Worm (Caenorhabditis elegans) whole organism, early embryonic: Measurements from ENCODE around the gene bre-5.

Experiments
- B0310.2 ChIP-seq: sonication (generic microtip); optimal IDR thresholded peaks from 2 replicates; lab custom pipeline; 2016; ENCODE audit warnings: mild to moderate bottlenecking, missing genetic modification characterization, missing compliant biosample characterization
- F13C5.2 ChIP-seq: sonication (generic microtip); optimal IDR thresholded peaks from 2 replicates; lab custom pipeline; 2017; ENCODE audit warnings: mild to moderate bottlenecking, missing genetic modification characterization, inconsistent platforms, missing compliant biosample characterization
- aly-1 ChIP-seq: sonication (generic microtip); optimal IDR thresholded peaks from 2 replicates; lab custom pipeline; 2016; ENCODE audit warnings: missing genetic modification characterization, missing compliant biosample characterization
- ama-1 ChIP-seq: fragments of 150-350 bp; optimal IDR thresholded peaks from 2 replicates; lab custom pipeline; 2014
- ceh-13 ChIP-seq: fragments of 200-800 bp; sonication (Bioruptor generic); optimal IDR thresholded peaks from 2 replicates; lab custom pipeline; 2018; ENCODE audit warnings: mild to moderate bottlenecking, missing genetic modification characterization, missing compliant biosample characterization
- ceh-36 ChIP-seq: sonication (generic microtip); optimal IDR thresholded peaks from 2 replicates; lab custom pipeline; 2016; ENCODE audit warnings: missing genetic modification characterization, inconsistent platforms, missing compliant biosample characterization
- ets-7 ChIP-seq: sonication (generic microtip); optimal IDR thresholded peaks from 2 replicates; lab custom pipeline; 2016; ENCODE audit warnings: missing genotype, missing genetic modification characterization, missing compliant biosample characterization
- flt-1 ChIP-seq: fragments of 200-800 bp; sonication (Bioruptor generic); IDR thresholded peaks from 2 replicates; pipeline ENCODE4 v1.3.6; 2022; ENCODE audit warnings: missing genetic modification characterization, missing compliant biosample characterization
- hmbx-1 ChIP-seq: sonication (generic microtip); optimal IDR thresholded peaks from 2 replicates; lab custom pipeline; 2016; ENCODE audit warnings: mild to moderate bottlenecking, missing genetic modification characterization, missing compliant biosample characterization
- hmg-4 ChIP-seq: fragments of 200-800 bp; sonication (Bioruptor generic); optimal IDR thresholded peaks from 2 replicates; lab custom pipeline; 2018; ENCODE audit warnings: mild to moderate bottlenecking, missing genetic modification characterization, missing compliant biosample characterization
- hnd-1 ChIP-seq: sonication (generic microtip); optimal IDR thresholded peaks from 2 replicates; lab custom pipeline; 2016; ENCODE audit warnings: missing genetic modification characterization, missing compliant biosample characterization
- pes-1 ChIP-seq: fragments of 200-800 bp; sonication (Bioruptor generic); IDR thresholded peaks from 2 replicates; pipeline ENCODE4 v1.3.6; 2022; ENCODE audit warnings: missing genetic modification reagents, missing genetic modification characterization, missing compliant biosample characterization
- scrt-1 ChIP-seq: fragments of 200-800 bp; sonication (Bioruptor generic); IDR thresholded peaks from 2 replicates; pipeline ENCODE4 v1.3.6; 2022; ENCODE audit warnings: missing genetic modification characterization, missing compliant biosample characterization
- sea-1 ChIP-seq: fragments of 200-800 bp; sonication (Bioruptor generic); conservative IDR thresholded peaks from 2 replicates; pipeline ENCODE4 v1.3.6; 2022; ENCODE audit warnings: missing genetic modification characterization, missing compliant biosample characterization
- tbx-11 ChIP-seq: fragments of 200-800 bp; sonication (Bioruptor generic); IDR thresholded peaks from 2 replicates; pipeline ENCODE4 v1.3.6; 2022; ENCODE audit warnings: missing genetic modification characterization, missing compliant biosample characterization
- tbx-37 ChIP-seq: fragments of 200-800 bp; sonication (Bioruptor generic); conservative IDR thresholded peaks from 2 replicates; pipeline ENCODE4 v1.3.6; 2022; ENCODE audit warnings: missing genetic modification reagents, missing genetic modification characterization, missing compliant biosample characterization
- tra-4 ChIP-seq: sonication (generic microtip); optimal IDR thresholded peaks from 2 replicates; lab custom pipeline; 2017; ENCODE audit warnings: missing genetic modification characterization, missing compliant biosample characterization

bre-5 gene

DNA sequence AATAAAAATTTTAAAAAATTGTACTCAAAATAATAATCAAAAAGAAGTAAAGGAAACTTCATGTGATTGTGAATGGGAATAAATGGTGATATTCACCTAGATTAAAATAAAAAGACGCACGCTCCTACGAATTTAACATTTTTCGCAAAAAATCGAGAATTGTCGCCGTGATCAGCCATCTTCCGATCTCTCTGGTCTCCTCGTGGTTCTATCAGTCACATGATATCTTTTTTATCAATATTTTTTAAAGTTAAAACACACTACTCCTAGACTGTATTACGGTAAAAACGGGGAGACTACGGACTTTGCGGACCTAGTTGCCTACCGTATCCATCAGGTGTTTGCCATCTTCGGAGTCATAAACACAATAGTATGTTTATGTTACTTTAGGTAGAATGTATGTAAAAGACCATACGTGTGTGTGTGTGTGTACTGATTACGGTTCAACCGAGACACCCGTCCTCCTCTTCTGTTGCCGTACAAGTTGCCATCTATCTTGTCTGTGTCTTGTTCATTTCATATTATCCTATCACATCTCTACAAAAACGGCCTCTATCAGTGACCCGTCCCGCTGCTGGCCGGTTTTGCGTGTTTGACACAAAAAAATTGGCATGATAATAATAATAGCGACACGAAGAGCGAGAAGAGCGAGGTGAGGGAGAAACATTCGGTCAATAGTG, 4.4 kb downstream of the bre-5 start, which contains the start of gene T12G3.2:
TSS of gene T12G3.2 (minus strand) at position 444 of the 680 bp plus-strand sequence.
- no peak for TF ChIP-seq sea-1
- TF ChIP-seq ets-7 (tag; lab: Kevin White, UChicago): no peak
- no peak for TF ChIP-seq ama-1 (lab: Kevin White, UChicago)
- TF ChIP-seq ceh-36: no peak

DNA sequence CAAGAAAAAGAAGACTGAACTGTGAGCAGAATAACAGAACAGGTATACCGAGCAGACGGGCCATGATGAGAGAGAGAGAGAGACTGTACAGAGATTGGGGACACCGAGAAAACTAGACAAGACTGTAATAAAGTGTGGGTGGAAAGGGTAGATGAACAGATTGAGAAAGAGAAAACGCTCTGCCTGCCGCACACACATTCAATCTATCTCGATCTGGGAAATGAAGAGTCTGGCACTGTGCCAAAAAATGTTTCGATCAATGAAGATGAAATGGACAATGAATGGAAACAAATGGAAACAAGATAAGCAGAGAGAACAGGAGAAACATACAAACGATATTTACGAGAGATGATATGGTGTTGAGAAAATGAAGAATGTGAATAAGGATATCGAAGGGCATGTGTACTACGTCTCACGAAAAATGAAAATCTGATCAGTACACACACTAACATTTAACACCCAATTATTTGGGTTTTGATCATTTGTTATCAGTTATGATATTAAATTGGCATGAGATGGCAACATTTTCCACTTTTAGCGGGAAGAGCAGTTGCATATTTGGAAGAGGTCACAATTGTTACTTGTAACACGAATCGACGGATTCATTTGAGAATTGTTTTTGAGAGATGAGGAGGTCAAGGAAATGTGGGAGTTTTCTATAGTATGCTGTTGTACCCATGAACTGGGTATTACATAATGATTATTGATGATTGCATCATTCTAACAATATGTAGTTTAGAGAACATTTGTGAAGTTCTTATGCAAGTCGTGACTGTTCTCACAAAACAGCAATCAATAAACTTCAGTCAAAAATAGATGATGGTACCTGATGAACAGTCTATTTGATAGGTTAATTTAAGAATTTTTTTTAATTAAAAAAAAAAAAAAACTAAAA, 5.9 kb downstream of the bre-5 start:
- TF ChIP-seq aly-1 (no peak), B0310.2 (tag; lab: Kevin White, UChicago) (no peak), ama-1 (lab: Kevin White, UChicago) (no peak), tbx-37 (GFP tag; lab: Robert Waterston, UW) (no peak), hnd-1 (tag; lab: Kevin White, UChicago) (no peak)

DNA sequence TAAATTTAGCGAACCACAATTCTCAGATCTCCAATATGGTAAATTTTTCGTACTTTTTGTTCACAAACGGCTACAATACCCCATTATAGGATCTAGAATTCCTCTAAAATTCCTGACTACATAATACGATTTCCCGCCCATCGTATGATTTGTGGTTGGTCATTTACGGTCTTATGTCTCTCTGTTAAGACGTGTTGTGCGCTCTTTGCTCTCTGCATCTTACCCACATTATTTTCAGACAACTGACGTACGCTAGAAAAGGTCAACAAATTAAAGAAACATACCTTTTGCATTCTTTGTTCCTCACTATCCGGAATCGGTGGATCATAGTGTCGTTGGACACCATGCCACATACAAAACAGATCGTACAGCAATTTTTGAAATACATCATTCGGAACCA, 8.0 kb downstream of the bre-5 start:
- TF ChIP-seq tra-4 (no peak), hmg-4 (GFP tag; lab: Kevin White, UChicago) (no peak), ets-7 (tag; lab: Kevin White, UChicago) (no peak)

DNA sequence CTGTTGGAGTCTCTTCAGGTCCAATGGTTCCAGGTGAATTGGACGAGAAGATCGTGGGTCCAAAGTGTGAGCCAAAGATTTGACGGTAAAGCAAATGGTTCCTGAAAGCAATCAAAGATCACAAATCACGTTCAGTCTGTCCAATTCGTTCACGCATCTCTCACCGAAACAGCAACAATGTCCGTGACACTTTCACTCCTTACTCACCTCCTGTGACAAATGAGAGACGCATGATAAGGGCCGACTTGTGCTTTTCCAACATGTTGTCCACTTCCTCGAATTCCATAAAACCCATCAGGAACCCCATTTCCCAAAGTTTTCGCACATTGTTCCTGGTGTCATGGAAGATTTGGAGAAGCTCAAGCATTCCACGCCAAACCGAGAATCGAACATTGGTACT, 10.6 kb downstream of the bre-5 start:
- TF ChIP-seq aly-1 (no peak), F13C5.2 (tag; lab: Kevin White, UChicago) (no peak), ama-1 (lab: Kevin White, UChicago) (no peak), ceh-13 (GFP tag; lab: Kevin White, UChicago) (no peak), scrt-1 (GFP tag; lab: Robert Waterston, UW) (no peak), ets-7 (tag; lab: Kevin White, UChicago) (no peak), tra-4 (no peak), hmbx-1 (tag; lab: Kevin White, UChicago) (no peak), pes-1 (no peak)

DNA sequence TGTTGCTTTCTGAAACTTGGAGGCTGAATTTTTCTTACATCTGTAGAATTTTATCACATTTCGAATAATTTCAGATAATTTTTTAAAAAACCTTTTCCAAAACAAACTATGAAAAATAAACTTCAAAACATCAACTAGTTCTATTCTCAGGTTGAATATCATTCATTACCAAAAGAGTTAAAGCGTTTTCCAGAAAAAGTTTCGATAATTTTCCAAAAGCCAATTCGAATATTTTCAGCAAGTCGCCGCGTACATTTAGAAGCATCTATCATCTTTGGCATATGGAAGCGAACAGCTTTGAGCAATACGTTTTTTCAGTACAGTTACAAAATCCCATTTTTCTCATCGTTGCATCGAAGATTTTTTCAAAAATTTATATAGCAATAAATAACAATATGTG, 14.1 kb downstream of the bre-5 start:
- TF ChIP-seq tbx-11 (GFP tag; lab: Robert Waterston, UW): no peak
- no peak for TF ChIP-seq tbx-37 (GFP tag; lab: Robert Waterston, UW)
- no peak for TF ChIP-seq ceh-13 (GFP tag; lab: Kevin White, UChicago)
- no peak for TF ChIP-seq tra-4
- no peak for TF ChIP-seq B0310.2 (tag; lab: Kevin White, UChicago)
- TF ChIP-seq sea-1: no peak
- no peak for TF ChIP-seq F13C5.2 (tag; lab: Kevin White, UChicago)
- no peak for TF ChIP-seq scrt-1 (GFP tag; lab: Robert Waterston, UW)
- TF ChIP-seq ceh-36: no peak

DNA sequence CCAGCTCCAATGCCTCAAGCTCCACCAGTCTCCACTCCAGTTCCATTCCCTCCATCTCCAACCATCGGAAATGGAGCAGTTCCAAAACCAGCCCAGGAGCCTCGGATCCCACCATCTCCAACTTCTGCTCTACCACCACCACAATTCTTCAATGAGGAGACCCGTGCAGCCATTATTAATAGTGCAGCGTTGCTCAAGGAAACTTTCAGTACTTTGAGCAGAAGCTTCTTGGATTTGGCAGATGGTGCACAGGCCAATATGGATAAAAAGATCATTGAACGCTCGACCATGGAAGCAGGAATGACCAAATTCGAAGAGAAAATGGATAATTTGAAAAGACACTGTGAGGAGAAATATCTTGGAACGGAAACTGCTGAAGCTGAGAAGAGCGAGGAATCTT, 15.6 kb downstream of the bre-5 start:
- TF ChIP-seq F13C5.2 (tag; lab: Kevin White, UChicago): no peak
- no peak for TF ChIP-seq ets-7 (tag; lab: Kevin White, UChicago)
- TF ChIP-seq pes-1: no peak
- TF ChIP-seq tra-4: no peak

DNA sequence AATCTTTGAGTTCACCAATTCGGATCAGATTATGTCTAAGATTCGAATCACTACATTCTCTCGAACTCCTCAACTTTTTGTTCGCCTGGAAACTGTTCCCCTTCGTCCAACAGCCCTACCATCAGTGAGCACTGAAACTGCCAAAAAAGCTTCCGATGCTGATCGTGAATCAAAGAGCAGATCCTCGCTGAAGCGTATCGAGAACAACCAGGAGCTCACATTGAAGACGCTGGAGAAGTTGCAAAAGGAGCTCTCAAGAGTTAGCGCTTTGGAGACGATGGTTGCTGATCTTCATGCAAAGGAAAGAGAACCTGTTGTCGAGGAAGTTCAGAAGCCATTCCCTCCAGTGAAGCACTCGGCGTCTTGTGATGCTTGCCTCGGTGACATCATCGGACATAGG, 16.2 kb downstream of the bre-5 start:
- TF ChIP-seq ceh-36 (no peak), tbx-11 (GFP tag; lab: Robert Waterston, UW) (no peak), tra-4 (no peak), pes-1 (no peak), aly-1 (no peak), ceh-13 (GFP tag; lab: Kevin White, UChicago) (no peak), hmg-4 (GFP tag; lab: Kevin White, UChicago) (no peak), ets-7 (tag; lab: Kevin White, UChicago) (no peak), F13C5.2 (tag; lab: Kevin White, UChicago) (no peak), ama-1 (lab: Kevin White, UChicago) (no peak), tbx-37 (GFP tag; lab: Robert Waterston, UW) (no peak), flt-1 (GFP tag; lab: Robert Waterston, UW) (no peak), hnd-1 (tag; lab: Kevin White, UChicago) (no peak), hmbx-1 (tag; lab: Kevin White, UChicago) (no peak), sea-1 (no peak), B0310.2 (tag; lab: Kevin White, UChicago) (no peak), scrt-1 (GFP tag; lab: Robert Waterston, UW) (no peak)

DNA sequence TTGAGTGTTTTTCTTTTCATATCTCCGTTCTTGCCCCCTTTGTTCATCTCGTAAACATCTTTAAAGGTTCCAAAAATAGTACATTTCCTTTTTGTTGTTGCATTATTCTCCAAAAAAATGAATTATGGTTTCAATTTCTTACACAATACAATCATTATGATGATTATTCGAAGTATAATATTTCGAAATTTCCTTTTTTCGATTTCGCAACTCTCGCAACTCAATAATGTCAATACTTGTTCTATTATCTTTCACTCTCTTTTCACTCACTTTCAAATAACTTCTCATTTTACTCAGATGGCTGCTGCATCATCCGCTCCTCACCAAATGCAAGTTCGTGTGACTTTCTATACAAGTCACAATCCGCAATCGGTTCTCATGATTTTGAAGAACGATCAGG, 17.0 kb downstream of the bre-5 start, which contains the start of gene sqst-1:
TSS of gene sqst-1 (plus strand) at position 298 of the 400 bp plus-strand sequence.
- TF ChIP-seq flt-1 (GFP tag; lab: Robert Waterston, UW) (no peak), tbx-37 (GFP tag; lab: Robert Waterston, UW) (no peak), scrt-1 (GFP tag; lab: Robert Waterston, UW) (no peak), F13C5.2 (tag; lab: Kevin White, UChicago) (no peak)
